Fruit fly (Drosophila melanogaster) whole organism, embryonic: ENCODE results near the gene PIG-S.

Experiments
- Aef1 ChIP-seq: fragments of 200-800 bp; sonication (Bioruptor generic); IDR thresholded peaks from 3 replicates; pipeline ENCODE4 v1.3.6; 2022; ENCODE audit warnings: missing biosample characterization, missing genetic modification characterization
- Asciz ChIP-seq: fragments of 200-800 bp; sonication (Bioruptor generic); optimal IDR thresholded peaks from 2 replicates; lab custom pipeline; 2017; ENCODE audit warnings: missing biosample characterization, mild to moderate bottlenecking, missing genetic modification characterization, missing genetic modification reagents
- Atf6 ChIP-seq: fragments of 200-800 bp; sonication (Bioruptor generic); IDR thresholded peaks from 2 replicates; pipeline ENCODE4 v1.3.6; 2022; ENCODE audit warnings: missing biosample characterization, missing genetic modification characterization
- CG10274 ChIP-seq: fragments of 200-800 bp; sonication (Bioruptor generic); optimal IDR thresholded peaks from 3 replicates; lab custom pipeline; 2017; ENCODE audit warnings: missing biosample characterization, mild to moderate bottlenecking, missing genetic modification characterization
- CG11504 ChIP-seq: fragments of 200-800 bp; sonication (Bioruptor generic); optimal IDR thresholded peaks from 3 replicates; lab custom pipeline; 2019; ENCODE audit warnings: missing biosample characterization, mild to moderate bottlenecking, missing genetic modification characterization, moderate library complexity
- CG11560 ChIP-seq: fragments of 200-800 bp; sonication (Bioruptor generic); IDR thresholded peaks from 3 replicates; pipeline ENCODE4 v1.3.6; 2022; ENCODE audit warnings: missing biosample characterization, missing genetic modification characterization
- CG12104 ChIP-seq: fragments of 200-800 bp; sonication (Bioruptor generic); optimal IDR thresholded peaks from 3 replicates; lab custom pipeline; 2016; ENCODE audit warnings: missing biosample characterization, missing genetic modification characterization
- CG12155 ChIP-seq: fragments of 200-800 bp; sonication (Bioruptor generic); optimal IDR thresholded peaks from 3 replicates; lab custom pipeline; 2016; ENCODE audit warnings: missing biosample characterization, missing genetic modification characterization
- CG12219 ChIP-seq: fragments of 200-800 bp; sonication (Bioruptor generic); optimal IDR thresholded peaks from 3 replicates; lab custom pipeline; 2018; ENCODE audit warnings: missing biosample characterization, mild to moderate bottlenecking, missing genetic modification characterization
- CG12659 ChIP-seq: fragments of 200-800 bp; sonication (Bioruptor generic); optimal IDR thresholded peaks from 3 replicates; lab custom pipeline; 2017; ENCODE audit warnings: mild to moderate bottlenecking, missing biosample characterization, missing genetic modification reagents, missing genetic modification characterization
- CG14710 ChIP-seq: fragments of 200-800 bp; sonication (Bioruptor generic); optimal IDR thresholded peaks from 3 replicates; lab custom pipeline; 2019; ENCODE audit warnings: missing biosample characterization, mild to moderate bottlenecking, missing genetic modification characterization, moderate library complexity
- CG15601 ChIP-seq: fragments of 200-800 bp; sonication (Bioruptor generic); optimal IDR thresholded peaks from 3 replicates; lab custom pipeline; 2019; ENCODE audit warnings: missing biosample characterization, mild to moderate bottlenecking, missing genetic modification characterization, moderate library complexity
- CG17361 ChIP-seq: fragments of 200-800 bp; sonication (Bioruptor generic); IDR thresholded peaks from 3 replicates; pipeline ENCODE4 v1.3.6; 2022; ENCODE audit warnings: missing biosample characterization, missing genetic modification characterization
- CG2116 ChIP-seq: fragments of 200-800 bp; sonication (Bioruptor generic); optimal IDR thresholded peaks from 3 replicates; lab custom pipeline; 2018; ENCODE audit warnings: missing biosample characterization, mild to moderate bottlenecking, missing genetic modification characterization
- CG43689 ChIP-seq: fragments of 200-800 bp; sonication (Bioruptor generic); IDR thresholded peaks from 2 replicates; pipeline ENCODE4 v1.3.6; 2022; ENCODE audit warnings: missing biosample characterization, missing genetic modification characterization
- CG4820 ChIP-seq: fragments of 200-800 bp; sonication (Bioruptor generic); optimal IDR thresholded peaks from 3 replicates; lab custom pipeline; 2016; ENCODE audit warnings: missing biosample characterization, missing genetic modification characterization
- CG6765 ChIP-seq: fragments of 200-800 bp; sonication (Bioruptor generic); optimal IDR thresholded peaks from 3 replicates; lab custom pipeline; 2017; ENCODE audit warnings: missing biosample characterization, mild to moderate bottlenecking, missing genetic modification characterization
- CG7745 ChIP-seq: fragments of 200-800 bp; sonication (Bioruptor generic); optimal IDR thresholded peaks from 2 replicates; lab custom pipeline; 2018; ENCODE audit warnings: missing biosample characterization, mild to moderate bottlenecking, missing genetic modification characterization, moderate library complexity
- CG7928 ChIP-seq: fragments of 200-800 bp; sonication (Bioruptor generic); optimal IDR thresholded peaks from 2 replicates; lab custom pipeline; 2017; ENCODE audit warnings: missing biosample characterization, mild to moderate bottlenecking, missing genetic modification characterization
- D19B ChIP-seq: fragments of 200-800 bp; sonication (Bioruptor generic); optimal IDR thresholded peaks from 2 replicates; lab custom pipeline; 2017; ENCODE audit warnings: missing biosample characterization, mild to moderate bottlenecking, missing genetic modification characterization
- E2f1 ChIP-seq: fragments of 200-800 bp; sonication (Bioruptor generic); IDR thresholded peaks from 2 replicates; pipeline ENCODE4 v1.3.6; 2022; ENCODE audit warnings: missing biosample characterization, missing genetic modification characterization
- Fer2 ChIP-seq: fragments of 200-800 bp; sonication (Bioruptor generic); optimal IDR thresholded peaks from 2 replicates; lab custom pipeline; 2018; ENCODE audit warnings: missing biosample characterization, mild to moderate bottlenecking, missing genetic modification characterization, moderate library complexity
- HLH3B ChIP-seq: fragments of 200-800 bp; sonication (Bioruptor generic); IDR thresholded peaks from 2 replicates; pipeline ENCODE4 v1.3.6; 2022; ENCODE audit warnings: missing biosample characterization, missing genetic modification characterization
- HLH4C ChIP-seq: fragments of 200-800 bp; sonication (Bioruptor generic); IDR thresholded peaks from 3 replicates; pipeline ENCODE4 v1.3.6; 2022; ENCODE audit warnings: missing biosample characterization, missing genetic modification characterization; ENCODE audit not compliant: partially characterized antibody
- HLHmδ ChIP-seq: fragments of 200-800 bp; sonication (Bioruptor generic); optimal IDR thresholded peaks from 2 replicates; lab custom pipeline; 2018; ENCODE audit warnings: missing biosample characterization, mild to moderate bottlenecking, missing genetic modification characterization, moderate library complexity
- Nf-YB ChIP-seq: fragments of 200-800 bp; sonication (Bioruptor generic); optimal IDR thresholded peaks from 3 replicates; lab custom pipeline; 2019; ENCODE audit warnings: missing biosample characterization, mild to moderate bottlenecking, missing genetic modification characterization, moderate library complexity
- Rfx ChIP-seq: fragments of 200-800 bp; sonication (Bioruptor generic); IDR thresholded peaks from 2 replicates; pipeline ENCODE4 v1.3.6; 2022; ENCODE audit warnings: missing biosample characterization, missing genetic modification characterization
- Trl ChIP-seq, 3 experiments: fragments of >200 bp in 2 of 3; fragments of 200-800 bp in 1 of 3; sonication (Bioruptor generic) in 1 of 3; optimal IDR thresholded peaks; 2 replicates in 1 of 3; 3 replicates in 2 of 3; lab custom pipeline; 2016 to 2017; ENCODE audit warnings: missing biosample characterization in 1 of 3, missing genetic modification characterization in 1 of 3
- ase ChIP-seq: fragments of 200-800 bp; sonication (Bioruptor generic); IDR thresholded peaks from 3 replicates; pipeline ENCODE4 v1.3.6; 2022; ENCODE audit warnings: missing biosample characterization, missing genetic modification characterization
- ato ChIP-seq: fragments of 200-800 bp; sonication (Bioruptor generic); IDR thresholded peaks from 2 replicates; pipeline ENCODE4 v1.3.6; 2022; ENCODE audit warnings: missing biosample characterization, missing genetic modification characterization; ENCODE audit not compliant: partially characterized antibody
- crol ChIP-seq: fragments of 200-800 bp; sonication (Bioruptor generic); IDR thresholded peaks from 2 replicates; pipeline ENCODE4 v1.3.6; 2022; ENCODE audit warnings: missing biosample characterization, missing genetic modification characterization
- dimm ChIP-seq: fragments of 200-800 bp; sonication (Bioruptor generic); IDR thresholded peaks from 2 replicates; pipeline ENCODE4 v1.3.6; 2022; ENCODE audit warnings: missing biosample characterization, missing genetic modification characterization
- dmrt11E ChIP-seq: fragments of 200-800 bp; sonication (Bioruptor generic); optimal IDR thresholded peaks from 3 replicates; lab custom pipeline; 2018; ENCODE audit warnings: missing biosample characterization, mild to moderate bottlenecking, missing genetic modification characterization, moderate library complexity
- grn ChIP-seq: fragments of 200-800 bp; sonication (Bioruptor generic); optimal IDR thresholded peaks from 3 replicates; lab custom pipeline; 2017; ENCODE audit warnings: missing biosample characterization, missing genetic modification characterization
- jigr1 ChIP-seq: fragments of 200-800 bp; sonication (Bioruptor generic); IDR thresholded peaks from 3 replicates; pipeline ENCODE4 v1.3.6; 2022; ENCODE audit warnings: missing biosample characterization, missing genetic modification characterization
- lmd ChIP-seq: fragments of 200-800 bp; sonication (Bioruptor generic); IDR thresholded peaks from 2 replicates; pipeline ENCODE4 v1.3.6; 2022; ENCODE audit warnings: missing biosample characterization, missing genetic modification characterization
- nerfin-1 ChIP-seq: fragments of 200-800 bp; sonication (Bioruptor generic); optimal IDR thresholded peaks from 3 replicates; lab custom pipeline; 2019; ENCODE audit warnings: missing biosample characterization, mild to moderate bottlenecking, missing genetic modification characterization, moderate library complexity
- onecut ChIP-seq: fragments of 200-800 bp; sonication (Bioruptor generic); IDR thresholded peaks from 2 replicates; pipeline ENCODE4 v1.3.6; 2022; ENCODE audit warnings: missing biosample characterization, missing genetic modification characterization
- peb ChIP-seq: fragments of 200-800 bp; sonication (Bioruptor generic); IDR thresholded peaks from 2 replicates; pipeline ENCODE4 v1.3.6; 2022; ENCODE audit warnings: missing biosample characterization, missing genetic modification characterization
- phol ChIP-seq: fragments of 200-800 bp; sonication (Bioruptor generic); optimal IDR thresholded peaks from 3 replicates; lab custom pipeline; 2018; ENCODE audit warnings: missing biosample characterization, mild to moderate bottlenecking, missing genetic modification characterization, moderate library complexity
- pita ChIP-seq: fragments of 200-800 bp; sonication (Bioruptor generic); optimal IDR thresholded peaks from 2 replicates; lab custom pipeline; 2017; ENCODE audit warnings: missing biosample characterization, mild to moderate bottlenecking, missing genetic modification characterization
- pnt ChIP-seq: fragments of 200-800 bp; sonication (Bioruptor generic); optimal IDR thresholded peaks from 3 replicates; lab custom pipeline; 2016; ENCODE audit warnings: missing biosample characterization, missing genetic modification characterization
- row ChIP-seq: fragments of 200-800 bp; sonication (Bioruptor generic); IDR thresholded peaks from 3 replicates; pipeline ENCODE4 v1.3.6; 2022; ENCODE audit warnings: missing biosample characterization, missing genetic modification characterization
- sr ChIP-seq: fragments of 200-800 bp; sonication (Bioruptor generic); IDR thresholded peaks from 3 replicates; pipeline ENCODE4 v1.3.6; 2022; ENCODE audit warnings: missing biosample characterization, missing genetic modification characterization
- stc ChIP-seq: fragments of 200-800 bp; sonication (Bioruptor generic); IDR thresholded peaks from 2 replicates; pipeline ENCODE4 v1.3.6; 2022; ENCODE audit warnings: missing biosample characterization, missing genetic modification characterization
- tna ChIP-seq: fragments of 200-800 bp; sonication (Bioruptor generic); IDR thresholded peaks from 2 replicates; pipeline ENCODE4 v1.3.6; 2022; ENCODE audit warnings: missing biosample characterization, missing genetic modification characterization; ENCODE audit not compliant: partially characterized antibody
- usp ChIP-seq: fragments of >200 bp; optimal IDR thresholded peaks from 2 replicates; lab custom pipeline; 2017; ENCODE audit warnings: missing biosample characterization, missing genetic modification characterization
- vvl ChIP-seq: fragments of 200-800 bp; sonication (Bioruptor generic); IDR thresholded peaks from 2 replicates; pipeline ENCODE4 v1.3.6; 2022; ENCODE audit warnings: missing biosample characterization, missing genetic modification characterization
- wor ChIP-seq: fragments of 200-800 bp; sonication (Bioruptor generic); IDR thresholded peaks from 2 replicates; pipeline ENCODE4 v1.3.6; 2022; ENCODE audit warnings: missing biosample characterization, missing genetic modification characterization

The PIG-S gene

dm6 chr3R:24893320-24893955 lies 24.2 kb downstream of the PIG-S start (continued):
- TF ChIP-seq peb (GFP tag; lab: Robert Waterston, UW), result peak; percentile 35; the same call in 1 of the 2 replicates
- peak; percentile 8 for TF ChIP-seq CG12219 (GFP tag; lab: Kevin White, UChicago)
- TF ChIP-seq dimm (GFP tag; lab: Robert Waterston, UW), result 0 out of 2 replicates have a peak, but pooled peaks have one; percentile 6
- TF ChIP-seq E2f1, result peak; percentile 67
- peak; percentile 12 for TF ChIP-seq pnt
- TF ChIP-seq vvl (GFP tag; lab: Robert Waterston, UW), result peak; percentile 83
- TF ChIP-seq dmrt11E, result peak; percentile 90
- TF ChIP-seq HLH3B (GFP tag; lab: Robert Waterston, UW), result peak; percentile 71
- peak; percentile 40 for TF ChIP-seq CG6765 (GFP tag; lab: Kevin White, UChicago)
- TF ChIP-seq CG17361 (GFP tag; lab: Robert Waterston, UW), result peak; percentile 98
- TF ChIP-seq pita, result no peak
- TF ChIP-seq grn (GFP tag; lab: Kevin White, UChicago), result peak; percentile 3
- peak; percentile 66 for TF ChIP-seq crol (GFP tag; lab: Robert Waterston, UW)
- TF ChIP-seq onecut (GFP tag; lab: Robert Waterston, UW), result peak; percentile 44
- TF ChIP-seq CG7745 (tag; lab: Kevin White, UChicago), result peak; percentile 50
- TF ChIP-seq CG12104 (GFP tag; lab: Kevin White, UChicago), result peak; percentile 68
- no peak for TF ChIP-seq CG43689 (GFP tag; lab: Robert Waterston, UW)
- TF ChIP-seq CG11504, result peak; percentile 90
- TF ChIP-seq lmd (GFP tag; lab: Robert Waterston, UW), result peak; percentile 78
- peak; percentile 29 for TF ChIP-seq CG2116
- TF ChIP-seq tna (GFP tag; lab: Robert Waterston, UW), result no peak
- TF ChIP-seq CG15601, result peak; percentile 84
- no peak for TF ChIP-seq usp (GFP tag; lab: Kevin White, UChicago)
- peak; percentile 80 for TF ChIP-seq Asciz
- TF ChIP-seq CG10274 (GFP tag; lab: Kevin White, UChicago), result peak; percentile 2
- TF ChIP-seq ase (GFP tag; lab: Robert Waterston, UW), result 0 out of 3 replicates have a peak, but pooled peaks have one; percentile 44
- peak; percentile 37 for TF ChIP-seq Fer2 (tag; lab: Kevin White, UChicago)
- TF ChIP-seq HLHmδ, result no peak
- peak; percentile 81 for TF ChIP-seq nerfin-1
- TF ChIP-seq CG4820, result peak; percentile 58
- peak; percentile 35; the same call in 1 of the 3 replicates for TF ChIP-seq Aef1
- TF ChIP-seq row (GFP tag; lab: Robert Waterston, UW), result peak; percentile 78
- TF ChIP-seq Atf6, result peak; percentile 62; the same call in 1 of the 2 replicates
- TF ChIP-seq jigr1 (GFP tag; lab: Robert Waterston, UW), result 0 out of 3 replicates have a peak, but pooled peaks have one; percentile 58
- TF ChIP-seq CG12659 (GFP tag; lab: Kevin White, UChicago), result peak; percentile 75
- TF ChIP-seq sr (GFP tag; lab: Robert Waterston, UW), result no peak
- peak; percentile 92 for TF ChIP-seq phol
- TF ChIP-seq CG11560, result 0 out of 3 replicates have a peak, but pooled peaks have one; percentile 42
- peak; percentile 71 for TF ChIP-seq Nf-YB (GFP tag; lab: Kevin White, UChicago)
- TF ChIP-seq D19B, result peak; percentile 30
- peak; percentile 47; the same call in 1 of the 2 replicates for TF ChIP-seq wor (GFP tag; lab: Robert Waterston, UW)
- TF ChIP-seq ato (GFP tag; lab: Robert Waterston, UW), result 0 out of 2 replicates have a peak, but pooled peaks have one; percentile 13
- TF ChIP-seq Trl (optimal IDR thresholded peaks at IDR 0.05; lab: Kevin White, UChicago), result peak in 1 of 2 experiments; percentile 30
- TF ChIP-seq Trl (GFP tag; optimal IDR thresholded peaks at IDR 0.05; lab: Kevin White, UChicago), result no peak
- TF ChIP-seq CG12155 (GFP tag; lab: Kevin White, UChicago), result peak; percentile 53
- peak; percentile 94 for TF ChIP-seq CG14710 (tag; lab: Kevin White, UChicago)
- TF ChIP-seq Rfx (GFP tag; lab: Robert Waterston, UW), result peak; percentile 54
- TF ChIP-seq CG7928 (GFP tag; lab: Kevin White, UChicago), result peak; percentile 14
- no peak for TF ChIP-seq HLH4C (GFP tag; lab: Robert Waterston, UW)
- no peak; the same call in 1 of the 2 replicates for TF ChIP-seq stc (GFP tag; lab: Robert Waterston, UW)
